Worm (Caenorhabditis elegans) whole organism, young adult: ENCODE data around the gene T22B2.2.

Source experiments
- F49E8.2 ChIP-seq: sonication (generic microtip); optimal IDR thresholded peaks from 3 replicates; lab custom pipeline; 2017; ENCODE audit warnings: missing genetic modification characterization, mild to moderate bottlenecking, missing compliant biosample characterization, antibody characterized with exemption, moderate library complexity; ENCODE audit not compliant: insufficient read depth
- ceh-91 ChIP-seq: fragments of 200-800 bp; sonication (Bioruptor generic); IDR thresholded peaks from 2 replicates; pipeline ENCODE4 v1.3.6; 2022; ENCODE audit warnings: missing genetic modification reagents, missing genetic modification characterization, missing compliant biosample characterization
- nfya-1 ChIP-seq: sonication (generic microtip); optimal IDR thresholded peaks from 2 replicates; lab custom pipeline; 2017; ENCODE audit warnings: antibody characterized with exemption, missing compliant biosample characterization, missing genetic modification characterization, borderline replicate concordance; ENCODE audit not compliant: insufficient read depth
- nhr-120 ChIP-seq: fragments of 200-800 bp; sonication (Bioruptor generic); IDR thresholded peaks from 2 replicates; pipeline ENCODE4 v1.3.6; 2022; ENCODE audit warnings: missing genetic modification characterization, missing compliant biosample characterization
- pha-4 ChIP-seq: fragments of 150-350 bp; sonication (generic microtip); optimal IDR thresholded peaks from 2 replicates; lab custom pipeline; 2014; ENCODE audit warnings: missing biosample characterization, missing genetic modification reagents, missing genetic modification characterization
- snpc-4 ChIP-seq, 5 experiments: fragments of 150-350 bp in 1 of 5; sonication (generic microtip) in 4 of 5; optimal IDR thresholded peaks; 2 replicates each; lab custom pipeline; 2014 to 2018; ENCODE audit warnings: missing genetic modification characterization in 5 of 5, missing biosample characterization in 3 of 5, antibody characterized with exemption in 2 of 5, mild to moderate bottlenecking in 2 of 5, missing compliant biosample characterization in 2 of 5, missing genotype in 2 of 5, moderate library complexity in 2 of 5, missing genetic modification reagents in 1 of 5
- tbx-9 ChIP-seq: sonication (generic microtip); optimal IDR thresholded peaks from 2 replicates; lab custom pipeline; 2016; ENCODE audit warnings: borderline replicate concordance, missing genetic modification characterization, inconsistent platforms, missing compliant biosample characterization
- tlf-1 ChIP-seq: fragments of 200-800 bp; sonication (Bioruptor generic); optimal IDR thresholded peaks from 2 replicates; lab custom pipeline; 2018; ENCODE audit warnings: mild to moderate bottlenecking, missing genetic modification characterization, missing compliant biosample characterization
- unc-62 ChIP-seq: fragments of 150-350 bp; optimal IDR thresholded peaks from 2 replicates; lab custom pipeline; 2014; ENCODE audit warnings: missing biosample characterization, missing genetic modification reagents, missing genetic modification characterization

- TF ChIP-seq unc-62 (GFP tag; lab: Kevin White, UChicago), result no peak
- no peak for TF ChIP-seq pha-4 (tag; lab: Kevin White, UChicago)
- TF ChIP-seq F49E8.2, result no peak
- TF ChIP-seq snpc-4 (GFP tag; optimal IDR thresholded peaks at IDR 0.05; lab: Kevin White, UChicago), result no peak
- TF ChIP-seq snpc-4 (tag; optimal IDR thresholded peaks at IDR 0.05; lab: Kevin White, UChicago), result no peak
- no peak for TF ChIP-seq ceh-91 (GFP tag; lab: Robert Waterston, UW)
- TF ChIP-seq nhr-120, result no peak
- TF ChIP-seq tbx-9 (tag; lab: Kevin White, UChicago), result no peak
- no peak for TF ChIP-seq tlf-1 (GFP tag; lab: Kevin White, UChicago)
- TF ChIP-seq nfya-1 (tag; lab: Kevin White, UChicago), result no peak
These were observed 23.0 kb downstream of the T22B2.2 start, which contains the start of gene ptp-4A2 for ce11 chrX:3943213-3943612.
